Worm (Caenorhabditis elegans) whole organism, midembryonic: ENCODE data around the gene tag-115.

ENCODE experiments used
- T22C8.4 ChIP-seq: fragments of 200-800 bp; sonication (Bioruptor generic); IDR thresholded peaks from 2 replicates; pipeline ENCODE4 v1.3.6; 2022; ENCODE audit warnings: missing genetic modification characterization, missing compliant biosample characterization
- cog-1 ChIP-seq: sonication (generic microtip); optimal IDR thresholded peaks from 2 replicates; lab custom pipeline; 2016; ENCODE audit warnings: missing genetic modification characterization, missing compliant biosample characterization
- flt-1 ChIP-seq: fragments of 200-800 bp; sonication (Bioruptor generic); IDR thresholded peaks from 2 replicates; pipeline ENCODE4 v1.3.6; 2022; ENCODE audit warnings: missing genetic modification characterization, missing compliant biosample characterization
- klf-2 ChIP-seq: fragments of 200-800 bp; sonication (Bioruptor generic); conservative IDR thresholded peaks from 2 replicates; pipeline ENCODE4 v1.3.6; 2022; ENCODE audit warnings: missing genetic modification reagents, missing genetic modification characterization, missing compliant biosample characterization
- med-1 ChIP-seq: sonication (generic microtip); optimal IDR thresholded peaks from 2 replicates; lab custom pipeline; 2017; ENCODE audit warnings: missing genetic modification characterization, mild to moderate bottlenecking, missing compliant biosample characterization, antibody characterized with exemption, missing genetic modification reagents; ENCODE audit not compliant: insufficient read depth
- ref-1 ChIP-seq: fragments of 200-800 bp; sonication (Bioruptor generic); conservative IDR thresholded peaks from 2 replicates; pipeline ENCODE4 v1.3.6; 2022; ENCODE audit warnings: missing genetic modification reagents, missing genetic modification characterization, missing compliant biosample characterization
- tab-1 ChIP-seq: fragments of 200-800 bp; sonication (Bioruptor generic); IDR thresholded peaks from 2 replicates; pipeline ENCODE4 v1.3.6; 2022; ENCODE audit warnings: missing genetic modification characterization, missing compliant biosample characterization
- ztf-23 ChIP-seq: fragments of 200-800 bp; sonication (Bioruptor generic); IDR thresholded peaks from 2 replicates; pipeline ENCODE4 v1.3.6; 2022; ENCODE audit warnings: missing genetic modification reagents, missing genetic modification characterization, missing compliant biosample characterization
- ztf-29 ChIP-seq: fragments of 200-800 bp; sonication (Bioruptor generic); IDR thresholded peaks from 2 replicates; pipeline ENCODE4 v1.3.6; 2022; ENCODE audit warnings: missing genetic modification reagents, missing genetic modification characterization, missing compliant biosample characterization

tag-115 gene

ce11 chrIV:13238943-13239861 lies at the start of gene tag-115:
Gene tag-115, minus strand, starts transcription at chrIV:13239414.
- no peak for TF ChIP-seq ztf-23 (GFP tag; lab: Robert Waterston, UW)
- no peak for TF ChIP-seq T22C8.4 (GFP tag; lab: Robert Waterston, UW)

DNA sequence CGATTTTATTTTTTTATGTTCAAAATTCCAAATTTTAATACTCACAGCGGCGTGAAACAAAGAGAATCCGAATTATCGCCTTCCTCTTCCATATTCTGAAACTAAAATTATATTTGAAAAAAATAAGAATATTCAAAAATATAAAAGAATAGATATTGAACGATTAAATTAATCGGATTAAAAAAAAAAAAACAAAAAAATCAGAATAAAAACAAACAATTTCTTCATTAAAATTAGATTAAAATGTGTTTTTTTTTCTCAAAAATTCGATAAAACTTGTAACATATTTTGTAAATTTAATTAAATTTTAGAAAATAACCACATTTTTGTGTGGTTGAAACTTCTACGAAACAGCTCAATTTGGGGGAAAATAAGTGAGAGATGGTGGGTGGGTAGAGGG lies 43.6 kb upstream of the tag-115 start, which contains the start of gene cpsf-3:
cpsf-3 (minus strand) TSS at position 101 of the 400 bp plus-strand sequence.
- TF ChIP-seq med-1 (GFP tag; lab: Kevin White, UChicago), result no peak
- TF ChIP-seq tab-1, result no peak
- no peak for TF ChIP-seq ztf-29
- no peak for TF ChIP-seq klf-2 (GFP tag; lab: Robert Waterston, UW)
- TF ChIP-seq T22C8.4 (GFP tag; lab: Robert Waterston, UW), result no peak
- TF ChIP-seq ref-1 (GFP tag; lab: Robert Waterston, UW), result no peak
- TF ChIP-seq ztf-23 (GFP tag; lab: Robert Waterston, UW), result no peak
- no peak for TF ChIP-seq flt-1 (GFP tag; lab: Robert Waterston, UW)
- no peak for TF ChIP-seq cog-1

- TF ChIP-seq cog-1, result no peak
- TF ChIP-seq flt-1 (GFP tag; lab: Robert Waterston, UW), result 0 out of 2 replicates have a peak, but pooled peaks have one; percentile 32
These were observed 33.3 kb upstream of the tag-115 start, which contains the start of gene unc-26 for ce11 chrIV:13272494-13272893. Gene unc-26, minus strand, starts transcription at chrIV:13272516.

DNA sequence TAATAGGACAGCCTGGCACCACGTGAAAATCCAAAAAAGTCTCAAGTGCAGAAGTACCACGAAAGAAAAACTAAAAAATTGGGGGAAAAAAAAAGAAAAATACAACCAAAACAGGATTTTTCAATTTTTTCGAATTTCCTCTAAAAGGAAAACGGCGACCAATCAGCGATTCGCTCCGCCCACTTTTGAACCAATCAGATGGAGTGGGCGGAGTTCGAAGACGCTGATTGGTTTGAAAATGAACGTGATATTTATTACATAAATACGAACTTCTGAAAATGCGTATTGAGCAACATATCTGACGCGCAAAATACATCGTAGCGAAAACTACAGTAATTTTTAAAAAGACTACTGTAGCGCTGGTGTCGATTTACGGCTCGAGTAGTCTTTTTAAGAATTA lies 29.2 kb upstream of the tag-115 start:
- TF ChIP-seq ztf-23 (GFP tag; lab: Robert Waterston, UW), result no peak
- no peak for TF ChIP-seq tab-1
- TF ChIP-seq klf-2 (GFP tag; lab: Robert Waterston, UW), result no peak
- no peak for TF ChIP-seq T22C8.4 (GFP tag; lab: Robert Waterston, UW)
- TF ChIP-seq med-1 (GFP tag; lab: Kevin White, UChicago), result no peak
- no peak for TF ChIP-seq ztf-29

DNA sequence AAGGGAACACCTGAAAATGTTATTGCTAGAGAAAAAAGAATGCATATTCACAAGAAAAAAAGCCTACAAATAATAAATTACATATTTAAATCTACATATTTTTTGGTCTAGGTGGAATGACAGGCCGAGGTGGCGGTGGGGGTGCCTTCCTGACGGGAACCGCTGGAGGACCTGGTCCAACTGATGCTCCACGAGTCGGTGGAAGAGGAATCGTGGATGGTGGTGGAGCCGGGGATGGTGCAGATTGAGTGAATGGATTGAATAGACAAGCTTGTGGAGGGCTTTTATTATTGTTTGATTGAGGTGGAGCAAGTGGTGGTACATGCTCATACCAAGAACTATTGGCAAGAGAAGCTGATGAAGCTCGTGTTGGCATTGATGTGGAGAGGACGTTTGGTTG lies 22.6 kb upstream of the tag-115 start:
- no peak for TF ChIP-seq cog-1

DNA sequence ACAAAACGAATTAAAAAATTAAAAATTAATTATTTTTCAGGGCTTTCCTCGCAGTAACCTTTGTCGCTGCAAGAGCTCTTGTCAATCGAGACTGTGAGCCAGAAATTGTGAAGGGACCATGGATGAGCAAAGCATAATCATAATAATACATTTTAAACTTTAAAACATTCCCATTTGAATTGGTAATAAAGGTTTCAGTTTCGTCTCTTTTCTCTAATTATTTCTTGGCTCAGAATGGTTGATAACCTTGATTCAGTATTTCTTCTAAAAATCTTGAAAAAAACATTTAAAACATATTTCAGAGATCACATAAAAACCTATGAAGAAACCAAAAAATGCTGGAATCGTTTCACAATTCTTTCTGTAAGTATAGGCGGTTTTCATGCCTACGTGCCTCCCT lies 19.7 kb upstream of the tag-115 start, which contains the start of gene JC8.16:
JC8.16 (plus strand) TSS at position 301 of the 400 bp plus-strand sequence.
- TF ChIP-seq T22C8.4 (GFP tag; lab: Robert Waterston, UW) (no peak), ref-1 (GFP tag; lab: Robert Waterston, UW) (no peak), ztf-23 (GFP tag; lab: Robert Waterston, UW) (no peak)

- no peak for TF ChIP-seq ztf-29
- no peak for TF ChIP-seq cog-1
- TF ChIP-seq med-1 (GFP tag; lab: Kevin White, UChicago), result no peak
- TF ChIP-seq tab-1, result no peak
- TF ChIP-seq T22C8.4 (GFP tag; lab: Robert Waterston, UW), result no peak
- no peak for TF ChIP-seq ztf-23 (GFP tag; lab: Robert Waterston, UW)
- no peak for TF ChIP-seq flt-1 (GFP tag; lab: Robert Waterston, UW)
- TF ChIP-seq klf-2 (GFP tag; lab: Robert Waterston, UW), result no peak
- TF ChIP-seq ref-1 (GFP tag; lab: Robert Waterston, UW), result no peak
These were observed 16.7 kb upstream of the tag-115 start, which contains the start of gene bus-12 for ce11 chrIV:13255886-13256285. Gene bus-12, plus strand, starts transcription at chrIV:13256186.

ce11 chrIV:13253841-13254240 lies 14.6 kb upstream of the tag-115 start, which contains the start of gene ttr-45:
Gene ttr-45, plus strand, starts transcription at chrIV:13254225.
- TF ChIP-seq klf-2 (GFP tag; lab: Robert Waterston, UW) (no peak), ztf-23 (GFP tag; lab: Robert Waterston, UW) (no peak), ztf-29 (no peak)

- TF ChIP-seq cog-1 (no peak), med-1 (GFP tag; lab: Kevin White, UChicago) (no peak), ztf-29 (no peak), ztf-23 (GFP tag; lab: Robert Waterston, UW) (no peak), klf-2 (GFP tag; lab: Robert Waterston, UW) (no peak), flt-1 (GFP tag; lab: Robert Waterston, UW) (no peak), ref-1 (GFP tag; lab: Robert Waterston, UW) (no peak)
These were observed 13.0 kb upstream of the tag-115 start, which contains the start of gene ttr-51 for ce11 chrIV:13252211-13252610. Gene ttr-51, minus strand, starts transcription at chrIV:13252311.

DNA sequence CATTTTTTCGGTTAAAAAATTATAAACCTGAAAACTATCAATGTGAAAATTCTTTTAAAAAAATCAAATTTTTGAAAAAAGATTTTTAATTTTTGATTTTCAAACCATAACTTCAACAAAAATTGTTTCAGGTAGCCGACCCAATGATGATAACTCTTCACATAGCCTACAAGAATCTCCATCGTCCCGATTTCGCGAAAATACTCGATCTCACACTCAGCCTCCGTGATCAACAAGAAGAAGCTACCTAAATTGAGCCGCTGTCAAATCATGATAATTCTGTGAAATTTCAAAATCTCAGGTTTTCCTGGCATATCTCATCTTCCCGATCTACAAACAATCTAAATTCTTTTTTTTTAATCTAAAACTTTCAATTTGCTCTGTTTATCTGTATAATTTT lies 11.0 kb upstream of the tag-115 start:
- no peak for TF ChIP-seq ztf-23 (GFP tag; lab: Robert Waterston, UW)

ce11 chrIV:13247780-13248179 lies 8.6 kb upstream of the tag-115 start:
- no peak for TF ChIP-seq ztf-29
- no peak for TF ChIP-seq flt-1 (GFP tag; lab: Robert Waterston, UW)
- no peak for TF ChIP-seq ref-1 (GFP tag; lab: Robert Waterston, UW)
